Fruit fly (Drosophila melanogaster) whole organism, embryonic: Measurements from ENCODE around the gene CG31760.

Source experiments
- CG10321 ChIP-seq: fragments of 200-800 bp; sonication (Bioruptor generic); IDR thresholded peaks from 2 replicates; pipeline ENCODE4 v1.3.6; 2022; ENCODE audit warnings: missing biosample characterization, missing genetic modification characterization
- CG11560 ChIP-seq: fragments of 200-800 bp; sonication (Bioruptor generic); IDR thresholded peaks from 3 replicates; pipeline ENCODE4 v1.3.6; 2022; ENCODE audit warnings: missing biosample characterization, missing genetic modification characterization
- CG12071 ChIP-seq: fragments of 200-800 bp; sonication (Bioruptor generic); optimal IDR thresholded peaks from 3 replicates; lab custom pipeline; 2018; ENCODE audit warnings: missing biosample characterization, mild to moderate bottlenecking, missing genetic modification characterization
- CG12219 ChIP-seq: fragments of 200-800 bp; sonication (Bioruptor generic); optimal IDR thresholded peaks from 3 replicates; lab custom pipeline; 2018; ENCODE audit warnings: missing biosample characterization, mild to moderate bottlenecking, missing genetic modification characterization
- CG1233 ChIP-seq: fragments of 200-800 bp; sonication (Bioruptor generic); optimal IDR thresholded peaks from 4 replicates; lab custom pipeline; 2018; ENCODE audit warnings: missing biosample characterization, mild to moderate bottlenecking, missing genetic modification characterization
- CG12659 ChIP-seq: fragments of 200-800 bp; sonication (Bioruptor generic); optimal IDR thresholded peaks from 3 replicates; lab custom pipeline; 2017; ENCODE audit warnings: mild to moderate bottlenecking, missing biosample characterization, missing genetic modification reagents, missing genetic modification characterization
- CG12744 ChIP-seq: fragments of 200-800 bp; sonication (Bioruptor generic); optimal IDR thresholded peaks from 2 replicates; lab custom pipeline; 2016; ENCODE audit warnings: missing biosample characterization, missing genetic modification characterization
- CG13424 ChIP-seq: fragments of 200-800 bp; sonication (Bioruptor generic); optimal IDR thresholded peaks from 2 replicates; lab custom pipeline; 2019; ENCODE audit warnings: missing biosample characterization, mild to moderate bottlenecking, missing genetic modification characterization, moderate library complexity
- CG15011 ChIP-seq: fragments of 200-800 bp; sonication (Bioruptor generic); optimal IDR thresholded peaks from 3 replicates; lab custom pipeline; 2018; ENCODE audit warnings: missing biosample characterization, mild to moderate bottlenecking, missing genetic modification characterization
- CG15269 ChIP-seq: fragments of 200-800 bp; sonication (Bioruptor generic); optimal IDR thresholded peaks from 2 replicates; lab custom pipeline; 2018; ENCODE audit warnings: missing biosample characterization, mild to moderate bottlenecking, missing genetic modification characterization, moderate library complexity
- CG16815 ChIP-seq: fragments of 200-800 bp; sonication (Bioruptor generic); optimal IDR thresholded peaks from 3 replicates; lab custom pipeline; 2017; ENCODE audit warnings: missing biosample characterization, mild to moderate bottlenecking, missing genetic modification characterization
- CG17328 ChIP-seq: fragments of 200-800 bp; sonication (Bioruptor generic); IDR thresholded peaks from 2 replicates; pipeline ENCODE4 v1.3.6; 2022; ENCODE audit warnings: missing biosample characterization, missing genetic modification characterization
- CG17612 ChIP-seq: fragments of 200-800 bp; sonication (Bioruptor generic); IDR thresholded peaks from 2 replicates; pipeline ENCODE4 v1.3.6; 2022; ENCODE audit warnings: missing biosample characterization, missing genetic modification characterization
- CG18262 ChIP-seq: fragments of 200-800 bp; optimal IDR thresholded peaks from 3 replicates; lab custom pipeline; 2019; ENCODE audit warnings: missing biosample characterization, mild to moderate bottlenecking, missing genetic modification characterization, moderate library complexity
- CG2678 ChIP-seq: fragments of 200-800 bp; sonication (Bioruptor generic); optimal IDR thresholded peaks from 3 replicates; lab custom pipeline; 2019; ENCODE audit warnings: missing biosample characterization, mild to moderate bottlenecking, missing genetic modification characterization, moderate library complexity
- CG31441 ChIP-seq: fragments of 200-800 bp; sonication (Bioruptor generic); IDR thresholded peaks from 2 replicates; pipeline ENCODE4 v1.3.6; 2022; ENCODE audit warnings: missing biosample characterization, missing genetic modification characterization
- CG3995 ChIP-seq: fragments of 200-800 bp; sonication (Bioruptor generic); optimal IDR thresholded peaks from 3 replicates; lab custom pipeline; 2016; ENCODE audit warnings: missing biosample characterization, missing genetic modification characterization
- CG4854 ChIP-seq: fragments of 200-800 bp; sonication (Bioruptor generic); optimal IDR thresholded peaks from 2 replicates; lab custom pipeline; 2016; ENCODE audit warnings: missing biosample characterization, missing genetic modification characterization, inconsistent platforms
- CG6272 ChIP-seq: fragments of 200-800 bp; sonication (Bioruptor generic); IDR thresholded peaks from 2 replicates; pipeline ENCODE4 v1.3.6; 2022; ENCODE audit warnings: missing biosample characterization, missing genetic modification characterization
- CG6813 ChIP-seq: fragments of 200-800 bp; sonication (Bioruptor generic); optimal IDR thresholded peaks from 2 replicates; lab custom pipeline; 2017; ENCODE audit warnings: missing biosample characterization, missing genetic modification characterization, mild to moderate bottlenecking, moderate library complexity, missing genetic modification reagents
- CG6854 ChIP-seq: fragments of 200-800 bp; sonication (Bioruptor generic); optimal IDR thresholded peaks from 3 replicates; lab custom pipeline; 2017; ENCODE audit warnings: missing biosample characterization, mild to moderate bottlenecking, missing genetic modification characterization
- CG7556 ChIP-seq: fragments of 200-800 bp; sonication (Bioruptor generic); optimal IDR thresholded peaks from 2 replicates; lab custom pipeline; 2017; ENCODE audit warnings: missing biosample characterization, mild to moderate bottlenecking, missing genetic modification characterization
- CG7786 ChIP-seq: fragments of 200-800 bp; sonication (Bioruptor generic); optimal IDR thresholded peaks from 2 replicates; lab custom pipeline; 2016; ENCODE audit warnings: missing biosample characterization, missing genetic modification characterization
- CG7839 ChIP-seq: fragments of 200-800 bp; sonication (Bioruptor generic); optimal IDR thresholded peaks from 3 replicates; lab custom pipeline; 2018; ENCODE audit warnings: missing biosample characterization, mild to moderate bottlenecking, missing genetic modification characterization, moderate library complexity
- CG8359 ChIP-seq: fragments of 200-800 bp; sonication (Bioruptor generic); optimal IDR thresholded peaks from 2 replicates; lab custom pipeline; 2017; ENCODE audit warnings: missing biosample characterization, mild to moderate bottlenecking, missing genetic modification characterization, borderline replicate concordance
- CG8944 ChIP-seq: fragments of 200-800 bp; sonication (Bioruptor generic); optimal IDR thresholded peaks from 3 replicates; lab custom pipeline; 2016; ENCODE audit warnings: missing biosample characterization, missing genetic modification characterization
- Camta ChIP-seq: fragments of 200-800 bp; sonication (Bioruptor generic); optimal IDR thresholded peaks from 2 replicates; lab custom pipeline; 2016; ENCODE audit warnings: missing biosample characterization, missing genetic modification characterization
- Eip74EF ChIP-seq, 2 experiments: fragments of 200-800 bp in 1 of 2; fragments of >200 bp in 1 of 2; sonication (Bioruptor generic) in 1 of 2; optimal IDR thresholded peaks; 2 replicates each; lab custom pipeline; 2017 to 2019; ENCODE audit warnings: missing biosample characterization in 2 of 2, missing genetic modification characterization in 2 of 2, mild to moderate bottlenecking in 1 of 2, moderate library complexity in 1 of 2
- Gsc ChIP-seq: fragments of 200-800 bp; sonication (Bioruptor generic); IDR thresholded peaks from 2 replicates; pipeline ENCODE4 v1.3.6; 2022; ENCODE audit warnings: missing biosample characterization, missing genetic modification characterization
- HmgZ ChIP-seq: fragments of 200-800 bp; sonication (Bioruptor generic); optimal IDR thresholded peaks from 2 replicates; lab custom pipeline; 2018; ENCODE audit warnings: missing biosample characterization, mild to moderate bottlenecking, missing genetic modification characterization
- NFAT ChIP-seq: fragments of 200-800 bp; sonication (Bioruptor generic); IDR thresholded peaks from 2 replicates; pipeline ENCODE4 v1.3.6; 2022; ENCODE audit warnings: missing biosample characterization, missing genetic modification characterization
- Side ChIP-seq: fragments of 200-800 bp; sonication (Bioruptor generic); optimal IDR thresholded peaks from 2 replicates; lab custom pipeline; 2016; ENCODE audit warnings: missing biosample characterization, missing genetic modification characterization
- bigmax ChIP-seq: fragments of 200-800 bp; sonication (Bioruptor generic); optimal IDR thresholded peaks from 2 replicates; lab custom pipeline; 2018; ENCODE audit warnings: missing biosample characterization, mild to moderate bottlenecking, missing genetic modification characterization
- chif ChIP-seq, 2 experiments: fragments of 200-800 bp; sonication (Bioruptor generic); optimal IDR thresholded peaks; 3 replicates each; lab custom pipeline; 2016; ENCODE audit warnings: missing biosample characterization in 2 of 2, missing genetic modification characterization in 2 of 2
- dati ChIP-seq: fragments of 200-800 bp; sonication (Bioruptor generic); IDR thresholded peaks from 2 replicates; pipeline ENCODE4 v1.3.6; 2022; ENCODE audit warnings: missing biosample characterization, missing genetic modification characterization
- dimm ChIP-seq: fragments of 200-800 bp; sonication (Bioruptor generic); IDR thresholded peaks from 2 replicates; pipeline ENCODE4 v1.3.6; 2022; ENCODE audit warnings: missing biosample characterization, missing genetic modification characterization
- ham ChIP-seq: fragments of 200-800 bp; sonication (Bioruptor generic); IDR thresholded peaks from 2 replicates; pipeline ENCODE4 v1.3.6; 2022; ENCODE audit warnings: missing biosample characterization, missing genetic modification characterization
- kah ChIP-seq: fragments of 200-800 bp; sonication (Bioruptor generic); optimal IDR thresholded peaks from 2 replicates; lab custom pipeline; 2018; ENCODE audit warnings: missing biosample characterization, mild to moderate bottlenecking, missing genetic modification characterization
- nau ChIP-seq: fragments of 200-800 bp; sonication (Bioruptor generic); optimal IDR thresholded peaks from 3 replicates; lab custom pipeline; 2017; ENCODE audit warnings: missing biosample characterization, mild to moderate bottlenecking, missing genetic modification characterization, missing genetic modification reagents
- nerfin-1 ChIP-seq: fragments of 200-800 bp; sonication (Bioruptor generic); optimal IDR thresholded peaks from 3 replicates; lab custom pipeline; 2019; ENCODE audit warnings: missing biosample characterization, mild to moderate bottlenecking, missing genetic modification characterization, moderate library complexity
- nom ChIP-seq: fragments of 200-800 bp; sonication (Bioruptor generic); optimal IDR thresholded peaks from 2 replicates; lab custom pipeline; 2017; ENCODE audit warnings: missing biosample characterization, missing genetic modification characterization, mild to moderate bottlenecking, moderate library complexity, missing genetic modification reagents
- pb ChIP-seq: fragments of 200-800 bp; sonication (Bioruptor generic); optimal IDR thresholded peaks from 3 replicates; lab custom pipeline; 2016; ENCODE audit warnings: missing biosample characterization, missing genetic modification characterization
- schlank ChIP-seq: fragments of 200-800 bp; sonication (Bioruptor generic); optimal IDR thresholded peaks from 2 replicates; lab custom pipeline; 2018; ENCODE audit warnings: missing biosample characterization, mild to moderate bottlenecking, missing genetic modification characterization
- sna ChIP-seq: fragments of 200-800 bp; sonication (Bioruptor generic); IDR thresholded peaks from 2 replicates; pipeline ENCODE4 v1.3.6; 2022; ENCODE audit warnings: missing biosample characterization, missing genetic modification characterization; ENCODE audit not compliant: partially characterized antibody
- sug ChIP-seq: fragments of 200-800 bp; optimal IDR thresholded peaks from 2 replicates; lab custom pipeline; 2019; ENCODE audit warnings: missing biosample characterization, mild to moderate bottlenecking, missing genetic modification characterization, moderate library complexity
- tup ChIP-seq: fragments of 200-800 bp; sonication (Bioruptor generic); optimal IDR thresholded peaks from 2 replicates; lab custom pipeline; 2016; ENCODE audit warnings: missing biosample characterization, mild to moderate bottlenecking, missing genetic modification characterization, moderate library complexity
- unpg ChIP-seq: fragments of 200-800 bp; sonication (Bioruptor generic); optimal IDR thresholded peaks from 3 replicates; lab custom pipeline; 2018; ENCODE audit warnings: missing biosample characterization, mild to moderate bottlenecking, missing genetic modification characterization, moderate library complexity

The CG31760 gene

dm6 chr2L:12103231-12104210 is 39.1 kb upstream of the CG31760 start, which contains the start of the genes Patsas and ThrRS (continued):
- TF ChIP-seq CG2678 (tag; lab: Kevin White, UChicago): peak; percentile 91
- TF ChIP-seq CG6272 (GFP tag; lab: Robert Waterston, UW): peak; percentile 85
- peak; percentile 91 for TF ChIP-seq CG13424
- TF ChIP-seq CG18262 (tag; lab: Kevin White, UChicago): peak; percentile 84
- TF ChIP-seq dati (GFP tag; lab: Robert Waterston, UW): no peak
- peak; percentile 37 for TF ChIP-seq kah (GFP tag; lab: Kevin White, UChicago)
- peak; percentile 62; the same call in 1 of the 2 replicates for TF ChIP-seq CG17612
- peak; percentile 53 for TF ChIP-seq dimm (GFP tag; lab: Robert Waterston, UW)
- TF ChIP-seq CG8359: peak; percentile 14
- peak; percentile 47 for TF ChIP-seq pb (GFP tag; lab: Kevin White, UChicago)
- peak; percentile 82 for TF ChIP-seq CG1233 (GFP tag; lab: Kevin White, UChicago)
- no peak for TF ChIP-seq nau (GFP tag; lab: Kevin White, UChicago)
- TF ChIP-seq schlank: peak; percentile 21
- TF ChIP-seq CG6813 (GFP tag; lab: Kevin White, UChicago): peak; percentile 62
- TF ChIP-seq CG7839: peak; percentile 92
- TF ChIP-seq CG7786 (GFP tag; lab: Kevin White, UChicago): peak; percentile 65
- peak; percentile 74 for TF ChIP-seq NFAT
- TF ChIP-seq CG31441 (GFP tag; lab: Robert Waterston, UW): peak; percentile 90
- TF ChIP-seq nom (GFP tag; lab: Kevin White, UChicago): peak; percentile 14
- TF ChIP-seq Side (GFP tag; lab: Kevin White, UChicago): peak; percentile 49
- TF ChIP-seq CG12744 (GFP tag; lab: Kevin White, UChicago): peak; percentile 56
- peak; percentile 91 for TF ChIP-seq unpg (GFP tag; lab: Kevin White, UChicago)
- TF ChIP-seq CG15011 (GFP tag; lab: Kevin White, UChicago): no peak
- TF ChIP-seq CG6854 (GFP tag; lab: Kevin White, UChicago): peak; percentile 51
- peak; percentile 87 for TF ChIP-seq CG16815 (GFP tag; lab: Kevin White, UChicago)
- no peak for TF ChIP-seq bigmax (GFP tag; lab: Kevin White, UChicago)
- peak; percentile 27 for TF ChIP-seq CG3995 (GFP tag; lab: Kevin White, UChicago)
- TF ChIP-seq HmgZ (tag; lab: Kevin White, UChicago): peak; percentile 52
- TF ChIP-seq CG7556 (GFP tag; lab: Kevin White, UChicago): peak; percentile 81
- no peak for TF ChIP-seq ham
- TF ChIP-seq tup (GFP tag; lab: Kevin White, UChicago): peak; percentile 28
- no peak for TF ChIP-seq Gsc (GFP tag; lab: Robert Waterston, UW)
- TF ChIP-seq nerfin-1 (tag; lab: Kevin White, UChicago): peak; percentile 78
- TF ChIP-seq CG15269: peak; percentile 90
- TF ChIP-seq CG12071 (GFP tag; lab: Kevin White, UChicago): peak; percentile 24
- TF ChIP-seq Eip74EF (GFP tag; optimal IDR thresholded peaks at IDR 0.05; lab: Kevin White, UChicago): no peak
- TF ChIP-seq sug: peak; percentile 86
- TF ChIP-seq CG8944 (GFP tag; lab: Kevin White, UChicago): peak; percentile 69
- peak; percentile 45 to 77 for TF ChIP-seq chif (GFP tag; optimal IDR thresholded peaks at IDR 0.05; lab: Kevin White, UChicago)
- TF ChIP-seq CG4854: peak; percentile 73
- no peak for TF ChIP-seq sna (GFP tag; lab: Robert Waterston, UW)
- peak; percentile 93 for TF ChIP-seq CG12659 (GFP tag; lab: Kevin White, UChicago)
- TF ChIP-seq CG10321 (GFP tag; lab: Robert Waterston, UW): no peak
- TF ChIP-seq Camta (GFP tag; lab: Kevin White, UChicago): peak; percentile 61
- TF ChIP-seq CG17328 (GFP tag; lab: Robert Waterston, UW): peak; percentile 76
- TF ChIP-seq CG12219: peak; percentile 26
- 0 out of 3 replicates have a peak, but pooled peaks have one; percentile 51 for TF ChIP-seq CG11560
